Worm (Caenorhabditis elegans) whole organism, L3 larva: ENCODE measurements around the gene C28D4.4.
"Not testable (repeated sequence)": the region's sequence is repeated elsewhere in the genome, so short reads cannot be mapped to it uniquely, and the experiment has no call there.

ENCODE experiments used
- aly-2 ChIP-seq: fragments of 150-350 bp; optimal IDR thresholded peaks from 2 replicates; lab custom pipeline; 2014; ENCODE audit warnings: missing biosample characterization, missing genetic modification characterization
- ama-1 ChIP-seq: fragments of 150-350 bp; optimal IDR thresholded peaks from 2 replicates; lab custom pipeline; 2018
- ceh-16 ChIP-seq: sonication (generic microtip); optimal IDR thresholded peaks from 2 replicates; lab custom pipeline; 2017; ENCODE audit warnings: missing biosample characterization, missing genetic modification characterization
- ceh-28 ChIP-seq: fragments of 150-350 bp; optimal IDR thresholded peaks from 2 replicates; lab custom pipeline; 2014; ENCODE audit warnings: missing biosample characterization, missing genetic modification reagents, missing genetic modification characterization
- fos-1 ChIP-seq: fragments of 150-350 bp; optimal IDR thresholded peaks from 2 replicates; lab custom pipeline; 2014; ENCODE audit warnings: missing biosample characterization, missing genetic modification characterization
- nhr-11 ChIP-seq: fragments of 150-350 bp; optimal IDR thresholded peaks from 2 replicates; lab custom pipeline; 2014; ENCODE audit warnings: missing biosample characterization, missing genetic modification characterization
- nhr-28 ChIP-seq: fragments of 150-350 bp; optimal IDR thresholded peaks from 2 replicates; lab custom pipeline; 2014; ENCODE audit warnings: missing biosample characterization, missing genetic modification characterization
- nhr-76 ChIP-seq: fragments of 150-350 bp; sonication (generic microtip); optimal IDR thresholded peaks from 5 replicates; lab custom pipeline; 2014; ENCODE audit warnings: missing biosample characterization, missing genetic modification characterization
- pha-4 ChIP-seq: fragments of 150-350 bp; optimal IDR thresholded peaks from 2 replicates; lab custom pipeline; 2014; ENCODE audit warnings: missing biosample characterization, missing genetic modification reagents, missing genetic modification characterization
- snpc-4 ChIP-seq: fragments of 150-350 bp; optimal IDR thresholded peaks from 2 replicates; lab custom pipeline; 2014; ENCODE audit warnings: missing biosample characterization, missing genetic modification characterization
- unc-62 ChIP-seq: fragments of 150-350 bp; sonication (generic microtip); optimal IDR thresholded peaks from 4 replicates; lab custom pipeline; 2014; ENCODE audit warnings: missing biosample characterization, missing genetic modification reagents, missing genetic modification characterization
- ztf-11 ChIP-seq: fragments of 150-350 bp; optimal IDR thresholded peaks from 2 replicates; lab custom pipeline; 2014; ENCODE audit warnings: missing biosample characterization, missing genetic modification characterization

- not testable (repeated sequence) for TF ChIP-seq ama-1; nhr-28; nhr-76 (tag; lab: Kevin White, UChicago); ztf-11 (tag; lab: Kevin White, UChicago); snpc-4; unc-62 (GFP tag; lab: Kevin White, UChicago); ceh-28 (tag; lab: Kevin White, UChicago); pha-4 (tag; lab: Kevin White, UChicago); fos-1; aly-2; ceh-16 (tag; lab: Kevin White, UChicago); nhr-11 (tag; lab: Kevin White, UChicago)
These were observed 24.9 kb upstream of the C28D4.4 start, which contains the start of gene msp-78 for ce11 chrIV:9769746-9770145.
